Fruit fly (Drosophila melanogaster): ENCODE results near the gene CG12594.

The CG12594 gene

DNA sequence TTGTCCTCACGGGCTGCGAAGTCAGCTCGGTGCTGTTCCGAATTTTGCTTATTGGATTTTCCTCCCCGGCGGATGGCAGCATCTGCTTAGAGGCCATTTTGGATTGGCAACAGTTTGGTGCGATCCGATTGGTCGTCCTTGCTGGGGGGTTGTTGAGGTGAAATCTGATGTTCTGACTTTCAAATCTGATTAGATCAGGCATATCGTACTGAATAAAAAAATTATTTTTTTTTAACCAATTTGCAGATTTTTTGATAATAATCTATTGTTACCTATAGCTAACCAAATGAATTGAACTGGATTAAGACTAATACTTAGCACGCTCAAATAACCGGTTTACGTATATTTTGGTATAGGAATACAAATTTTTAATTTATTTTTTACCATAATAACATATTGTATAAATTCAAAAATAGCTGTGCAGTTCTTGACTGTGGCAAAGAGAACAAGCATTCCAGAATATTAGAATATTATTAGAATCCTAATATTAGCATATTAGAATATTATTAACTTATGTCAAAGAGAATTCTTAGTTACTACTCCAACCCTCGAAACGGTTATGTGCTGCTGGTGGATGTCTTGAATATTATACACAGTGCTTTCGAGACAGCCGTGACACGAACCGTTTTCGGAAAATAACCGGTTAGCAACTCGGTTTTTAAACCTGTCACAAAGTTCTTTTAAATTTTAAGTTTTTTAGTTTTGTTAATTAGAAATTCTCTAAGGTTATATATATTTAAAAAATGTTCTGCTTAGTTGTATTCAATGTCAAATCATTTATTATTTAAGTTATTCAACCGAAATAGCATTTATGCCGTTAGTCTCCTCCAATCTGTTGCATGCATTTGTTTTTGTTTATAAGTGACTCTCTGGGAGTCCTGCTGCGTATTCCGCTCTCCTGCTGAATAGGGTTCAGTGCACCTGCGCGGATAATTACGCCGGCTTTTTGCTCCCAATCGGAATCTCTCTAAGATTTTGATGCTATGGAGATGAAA is 26.9 kb upstream of the CG12594 start, which contains the start of gene Fer3:
Fer3 (minus strand) TSS at position 1 of the 995 bp plus-strand sequence.
- TF ChIP-seq CG1620 (GFP tag; optimal IDR thresholded peaks at IDR 0.05) (no peak), tj (GFP tag; optimal IDR thresholded peaks at IDR 0.05) (no peak), CG14711 (tag; optimal IDR thresholded peaks at IDR 0.05) (no peak), CG7045 (GFP tag; optimal IDR thresholded peaks at IDR 0.05) (no peak)

DNA sequence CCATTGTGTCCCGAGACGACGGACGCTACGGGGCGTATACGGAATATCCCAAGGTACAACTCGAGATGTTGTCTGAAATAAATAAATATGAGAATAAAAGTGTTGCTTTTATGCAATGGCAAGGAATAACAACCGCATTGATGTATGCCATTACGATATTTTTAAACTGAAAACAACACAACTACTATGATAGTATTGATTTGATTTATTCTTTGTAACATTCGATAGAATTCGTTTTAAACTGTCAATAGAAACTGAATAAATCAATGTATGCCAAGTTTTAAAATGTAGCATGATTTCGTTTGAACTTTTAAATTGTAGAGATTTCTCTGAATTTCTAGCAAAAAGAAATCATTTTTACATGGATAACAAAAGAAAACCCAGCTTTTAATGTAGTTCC is 25.3 kb upstream of the CG12594 start, which contains the start of gene CG14717:
CG14717 (plus strand) TSS at position 301 of the 400 bp plus-strand sequence.
- TF ChIP-seq Mnt (GFP tag; optimal IDR thresholded peaks at IDR 0.05): no peak
- no peak for TF ChIP-seq tj (GFP tag; optimal IDR thresholded peaks at IDR 0.05)
- TF ChIP-seq kay (GFP tag; ENCODE audit: borderline replicate concordance): no peak
- no peak for TF ChIP-seq CG1620 (GFP tag; optimal IDR thresholded peaks at IDR 0.05)
- no peak for TF ChIP-seq CG33017 (tag; optimal IDR thresholded peaks at IDR 0.05)
- no peak for TF ChIP-seq CG14711 (tag; optimal IDR thresholded peaks at IDR 0.05)
- no peak for TF ChIP-seq CG7045 (GFP tag; optimal IDR thresholded peaks at IDR 0.05)
- no peak for TF ChIP-seq bab1 (GFP tag; optimal IDR thresholded peaks at IDR 0.05)
- TF ChIP-seq toe (GFP tag; optimal IDR thresholded peaks at IDR 0.05): no peak
- TF ChIP-seq cic (GFP tag; optimal IDR thresholded peaks at IDR 0.05): no peak
- TF ChIP-seq Crg-1 (GFP tag; optimal IDR thresholded peaks at IDR 0.05): no peak
- no peak for TF ChIP-seq pad (GFP tag; optimal IDR thresholded peaks at IDR 0.05)
- TF ChIP-seq CG7101 (tag; optimal IDR thresholded peaks at IDR 0.05): no peak

DNA sequence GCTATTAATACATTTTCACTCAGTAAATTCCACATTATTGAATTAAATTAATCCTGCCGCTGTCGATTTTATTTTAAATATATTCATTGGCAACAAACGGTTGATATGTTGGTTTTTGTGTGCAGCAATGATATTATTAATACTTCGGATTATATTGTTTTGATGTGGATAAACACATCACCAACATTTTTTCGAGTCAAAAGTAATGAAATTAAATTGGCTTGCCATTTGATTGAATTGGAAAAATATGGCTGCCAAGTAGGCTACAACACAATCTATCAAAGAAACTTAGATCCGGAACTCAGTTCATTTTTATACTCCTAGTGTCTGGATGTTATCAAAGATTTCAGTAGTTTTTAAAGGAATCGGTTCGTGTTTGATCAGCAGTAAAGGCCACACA is 21.2 kb upstream of the CG12594 start, which contains the start of gene CG14718:
CG14718 (plus strand) TSS at position 301 of the 400 bp plus-strand sequence.
- TF ChIP-seq CG7045 (GFP tag; optimal IDR thresholded peaks at IDR 0.05): no peak
- TF ChIP-seq Clk (GFP tag; optimal IDR thresholded peaks at IDR 0.05): no peak
- TF ChIP-seq CG7101 (tag; optimal IDR thresholded peaks at IDR 0.05): no peak
- no peak for TF ChIP-seq Mnt (GFP tag; optimal IDR thresholded peaks at IDR 0.05)
- TF ChIP-seq bab1 (GFP tag; optimal IDR thresholded peaks at IDR 0.05): no peak
- TF ChIP-seq cnc (optimal IDR thresholded peaks at IDR 0.05): no peak
- no peak for TF ChIP-seq CG12768 (GFP tag; optimal IDR thresholded peaks at IDR 0.05)
- TF ChIP-seq Hr96 (GFP tag; optimal IDR thresholded peaks at IDR 0.05): no peak
- TF ChIP-seq CG1620 (GFP tag; optimal IDR thresholded peaks at IDR 0.05): no peak
- TF ChIP-seq CG11617 (GFP tag; optimal IDR thresholded peaks at IDR 0.05): no peak
- no peak for TF ChIP-seq CG33017 (tag; optimal IDR thresholded peaks at IDR 0.05)
- no peak for TF ChIP-seq Crg-1 (GFP tag; optimal IDR thresholded peaks at IDR 0.05)
- TF ChIP-seq CG14711 (tag; optimal IDR thresholded peaks at IDR 0.05): no peak
- no peak for TF ChIP-seq kay (GFP tag; ENCODE audit: borderline replicate concordance)
- no peak for TF ChIP-seq CG5204 (GFP tag; optimal IDR thresholded peaks at IDR 0.05)
- TF ChIP-seq ovo (GFP tag; optimal IDR thresholded peaks at IDR 0.05): no peak
- TF ChIP-seq pad (GFP tag; optimal IDR thresholded peaks at IDR 0.05): no peak
- no peak for TF ChIP-seq cic (GFP tag; optimal IDR thresholded peaks at IDR 0.05)
- TF ChIP-seq toe (GFP tag; optimal IDR thresholded peaks at IDR 0.05): no peak
- no peak for TF ChIP-seq tj (GFP tag; optimal IDR thresholded peaks at IDR 0.05)

DNA sequence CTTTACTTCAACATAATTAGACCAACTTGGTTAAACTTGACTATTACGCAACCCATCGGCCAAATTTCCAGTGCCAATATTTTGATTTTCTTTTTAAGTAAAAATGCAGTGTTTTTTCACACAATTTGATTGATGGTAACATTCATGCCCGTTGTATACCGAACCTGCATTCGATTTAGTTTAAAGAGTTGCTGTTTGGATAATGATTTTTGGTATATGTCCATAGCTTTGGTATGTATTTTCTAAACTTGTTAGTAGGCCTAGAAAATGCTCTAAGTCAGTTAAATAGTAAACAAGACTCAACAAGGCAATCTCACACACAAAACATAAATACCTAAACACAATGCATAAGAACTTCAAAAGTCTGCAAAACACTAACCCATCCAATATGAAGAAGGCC is 17.8 kb upstream of the CG12594 start, which contains the start of gene I-t:
I-t (plus strand) TSS at position 301 of the 400 bp plus-strand sequence.
- TF ChIP-seq tj (GFP tag; optimal IDR thresholded peaks at IDR 0.05) (no peak), cic (GFP tag; optimal IDR thresholded peaks at IDR 0.05) (no peak), CG5204 (GFP tag; optimal IDR thresholded peaks at IDR 0.05) (no peak), bab1 (GFP tag; optimal IDR thresholded peaks at IDR 0.05) (no peak), cnc (optimal IDR thresholded peaks at IDR 0.05) (no peak), toe (GFP tag; optimal IDR thresholded peaks at IDR 0.05) (no peak), pad (GFP tag; optimal IDR thresholded peaks at IDR 0.05) (no peak), Crg-1 (GFP tag; optimal IDR thresholded peaks at IDR 0.05) (no peak), Clk (GFP tag; optimal IDR thresholded peaks at IDR 0.05) (no peak), CG12768 (GFP tag; optimal IDR thresholded peaks at IDR 0.05) (no peak), CG14711 (tag; optimal IDR thresholded peaks at IDR 0.05) (no peak), Hr96 (GFP tag; optimal IDR thresholded peaks at IDR 0.05) (no peak), CG7101 (tag; optimal IDR thresholded peaks at IDR 0.05) (no peak), CG33017 (tag; optimal IDR thresholded peaks at IDR 0.05) (no peak), CG11617 (GFP tag; optimal IDR thresholded peaks at IDR 0.05) (no peak), CG7045 (GFP tag; optimal IDR thresholded peaks at IDR 0.05) (no peak), kay (GFP tag; ENCODE audit: borderline replicate concordance) (no peak), Mnt (GFP tag; optimal IDR thresholded peaks at IDR 0.05) (no peak), ovo (GFP tag; optimal IDR thresholded peaks at IDR 0.05) (no peak)

- no peak for TF ChIP-seq CG1620 (GFP tag; optimal IDR thresholded peaks at IDR 0.05)
- no peak for TF ChIP-seq CG5204 (GFP tag; optimal IDR thresholded peaks at IDR 0.05)
- no peak for TF ChIP-seq tj (GFP tag; optimal IDR thresholded peaks at IDR 0.05)
- no peak for TF ChIP-seq CG7101 (tag; optimal IDR thresholded peaks at IDR 0.05)
- TF ChIP-seq CG11617 (GFP tag; optimal IDR thresholded peaks at IDR 0.05): no peak
- TF ChIP-seq CG7045 (GFP tag; optimal IDR thresholded peaks at IDR 0.05): no peak
- TF ChIP-seq cnc (optimal IDR thresholded peaks at IDR 0.05): no peak
- no peak for TF ChIP-seq CG12768 (GFP tag; optimal IDR thresholded peaks at IDR 0.05)
- no peak for TF ChIP-seq ovo (GFP tag; optimal IDR thresholded peaks at IDR 0.05)
- TF ChIP-seq Crg-1 (GFP tag; optimal IDR thresholded peaks at IDR 0.05): no peak
- no peak for TF ChIP-seq bab1 (GFP tag; optimal IDR thresholded peaks at IDR 0.05)
- TF ChIP-seq Clk (GFP tag; optimal IDR thresholded peaks at IDR 0.05): no peak
- no peak for TF ChIP-seq CG14711 (tag; optimal IDR thresholded peaks at IDR 0.05)
- TF ChIP-seq cic (GFP tag; optimal IDR thresholded peaks at IDR 0.05): no peak
- no peak for TF ChIP-seq kay (GFP tag; ENCODE audit: borderline replicate concordance)
- TF ChIP-seq toe (GFP tag; optimal IDR thresholded peaks at IDR 0.05): no peak
- TF ChIP-seq Mnt (GFP tag; optimal IDR thresholded peaks at IDR 0.05): no peak
Observed at dm6 chr3R:11711376-11711775, 10.2 kb upstream of the CG12594 start, which contains the start of gene CG14720. Gene CG14720 (plus strand): TSS chr3R:11711676.
